Fruit fly (Drosophila melanogaster) whole organism, embryonic: ENCODE measurements around the gene pbl.

Experiments used
- BtbVII ChIP-seq: fragments of 200-800 bp; sonication (Bioruptor generic); optimal IDR thresholded peaks from 3 replicates; lab custom pipeline; 2017; ENCODE audit warnings: missing biosample characterization, mild to moderate bottlenecking, missing genetic modification characterization
- C15 ChIP-seq: fragments of 200-800 bp; sonication (Bioruptor generic); IDR thresholded peaks from 3 replicates; pipeline ENCODE4 v1.3.6; 2022; ENCODE audit warnings: missing biosample characterization, missing genetic modification characterization
- CG10209 ChIP-seq: fragments of 200-800 bp; sonication (Bioruptor generic); optimal IDR thresholded peaks from 3 replicates; lab custom pipeline; 2017; ENCODE audit warnings: missing biosample characterization, mild to moderate bottlenecking, missing genetic modification characterization, missing genetic modification reagents
- CG11560 ChIP-seq: fragments of 200-800 bp; sonication (Bioruptor generic); IDR thresholded peaks from 3 replicates; pipeline ENCODE4 v1.3.6; 2022; ENCODE audit warnings: missing biosample characterization, missing genetic modification characterization
- CG12299 ChIP-seq: fragments of 200-800 bp; sonication (Bioruptor generic); optimal IDR thresholded peaks from 2 replicates; lab custom pipeline; 2018; ENCODE audit warnings: missing biosample characterization, mild to moderate bottlenecking, missing genetic modification characterization
- CG12391 ChIP-seq: fragments of 200-800 bp; sonication (Bioruptor generic); optimal IDR thresholded peaks from 3 replicates; lab custom pipeline; 2018; ENCODE audit warnings: missing biosample characterization, mild to moderate bottlenecking, missing genetic modification characterization, moderate library complexity
- CG12659 ChIP-seq: fragments of 200-800 bp; sonication (Bioruptor generic); optimal IDR thresholded peaks from 3 replicates; lab custom pipeline; 2017; ENCODE audit warnings: mild to moderate bottlenecking, missing biosample characterization, missing genetic modification reagents, missing genetic modification characterization
- CG15479 ChIP-seq: fragments of 200-800 bp; sonication (Bioruptor generic); optimal IDR thresholded peaks from 3 replicates; lab custom pipeline; 2019; ENCODE audit warnings: missing biosample characterization, mild to moderate bottlenecking, missing genetic modification characterization, moderate library complexity
- CG17385 ChIP-seq: fragments of 200-800 bp; sonication (Bioruptor generic); optimal IDR thresholded peaks from 3 replicates; lab custom pipeline; 2018; ENCODE audit warnings: missing biosample characterization, mild to moderate bottlenecking, missing genetic modification characterization
- CG18599 ChIP-seq: fragments of 200-800 bp; sonication (Bioruptor generic); optimal IDR thresholded peaks from 3 replicates; lab custom pipeline; 2017; ENCODE audit warnings: missing biosample characterization, missing genetic modification characterization, mild to moderate bottlenecking, moderate library complexity, missing genetic modification reagents
- CG32532 ChIP-seq: fragments of 200-800 bp; sonication (Bioruptor generic); IDR thresholded peaks from 2 replicates; pipeline ENCODE4 v1.3.6; 2022; ENCODE audit warnings: missing biosample characterization, missing genetic modification characterization
- CG32767 ChIP-seq: fragments of 200-800 bp; sonication (Bioruptor generic); IDR thresholded peaks from 2 replicates; pipeline ENCODE4 v1.3.6; 2022; ENCODE audit warnings: missing biosample characterization, missing genetic modification characterization
- CG33213 ChIP-seq: fragments of 200-800 bp; sonication (Bioruptor generic); optimal IDR thresholded peaks from 3 replicates; lab custom pipeline; 2016; ENCODE audit warnings: missing biosample characterization, missing genetic modification characterization
- CG4282 ChIP-seq: fragments of 200-800 bp; sonication (Bioruptor generic); optimal IDR thresholded peaks from 2 replicates; lab custom pipeline; 2016; ENCODE audit warnings: missing biosample characterization, missing genetic modification characterization
- CG7839 ChIP-seq: fragments of 200-800 bp; sonication (Bioruptor generic); optimal IDR thresholded peaks from 3 replicates; lab custom pipeline; 2018; ENCODE audit warnings: missing biosample characterization, mild to moderate bottlenecking, missing genetic modification characterization, moderate library complexity
- CG8388 ChIP-seq: fragments of 200-800 bp; sonication (Bioruptor generic); optimal IDR thresholded peaks from 2 replicates; lab custom pipeline; 2019; ENCODE audit warnings: missing biosample characterization, mild to moderate bottlenecking, missing genetic modification characterization, moderate library complexity
- CG9215 ChIP-seq: fragments of 200-800 bp; sonication (Bioruptor generic); IDR thresholded peaks from 2 replicates; pipeline ENCODE4 v1.3.6; 2022; ENCODE audit warnings: missing biosample characterization, missing genetic modification characterization
- CG9817 ChIP-seq: fragments of 200-800 bp; sonication (Bioruptor generic); optimal IDR thresholded peaks from 2 replicates; lab custom pipeline; 2018; ENCODE audit warnings: missing biosample characterization, mild to moderate bottlenecking, missing genetic modification characterization, moderate library complexity
- CoRest ChIP-seq: fragments of 200-800 bp; sonication (Bioruptor generic); optimal IDR thresholded peaks from 3 replicates; lab custom pipeline; 2018; ENCODE audit warnings: missing biosample characterization, mild to moderate bottlenecking, missing genetic modification characterization, moderate library complexity
- Dref ChIP-seq: fragments of 200-800 bp; sonication (Bioruptor generic); IDR thresholded peaks from 2 replicates; pipeline ENCODE4 v1.3.6; 2022; ENCODE audit warnings: missing biosample characterization, missing genetic modification characterization
- E2f2 ChIP-seq: fragments of 200-800 bp; sonication (Bioruptor generic); IDR thresholded peaks from 2 replicates; pipeline ENCODE4 v1.3.6; 2022; ENCODE audit warnings: missing biosample characterization, missing genetic modification characterization
- Med ChIP-seq: fragments of 200-800 bp; sonication (Bioruptor generic); peaks from one replicate; lab custom pipeline; 2016; ENCODE audit warnings: missing biosample characterization, missing genetic modification characterization, mild to moderate bottlenecking, inconsistent platforms, moderate library complexity
- NFAT ChIP-seq: fragments of 200-800 bp; sonication (Bioruptor generic); IDR thresholded peaks from 2 replicates; pipeline ENCODE4 v1.3.6; 2022; ENCODE audit warnings: missing biosample characterization, missing genetic modification characterization
- NfI ChIP-seq: fragments of 200-800 bp; sonication (Bioruptor generic); optimal IDR thresholded peaks from 3 replicates; lab custom pipeline; 2018; ENCODE audit warnings: missing biosample characterization, mild to moderate bottlenecking, missing genetic modification characterization, moderate library complexity
- PHDP ChIP-seq: fragments of 200-800 bp; sonication (Bioruptor generic); optimal IDR thresholded peaks from 3 replicates; lab custom pipeline; 2018; ENCODE audit warnings: missing biosample characterization, mild to moderate bottlenecking, missing genetic modification characterization, moderate library complexity
- ap ChIP-seq: fragments of 200-800 bp; sonication (Bioruptor generic); IDR thresholded peaks from 2 replicates; pipeline ENCODE4 v1.3.6; 2022; ENCODE audit warnings: missing biosample characterization, missing genetic modification characterization
- ci ChIP-seq: fragments of 200-800 bp; sonication (Bioruptor generic); IDR thresholded peaks from 3 replicates; pipeline ENCODE4 v1.3.6; 2022; ENCODE audit warnings: missing biosample characterization, missing genetic modification characterization
- dmrt99B ChIP-seq: fragments of 200-800 bp; sonication (Bioruptor generic); optimal IDR thresholded peaks from 2 replicates; lab custom pipeline; 2018; ENCODE audit warnings: missing biosample characterization, mild to moderate bottlenecking, missing genetic modification characterization, moderate library complexity
- dpn ChIP-seq, 2 experiments: fragments of 200-800 bp; sonication (Bioruptor generic); optimal IDR thresholded peaks; 3 replicates each; lab custom pipeline; 2016; ENCODE audit warnings: missing biosample characterization in 2 of 2, missing genetic modification characterization in 2 of 2
- dysf ChIP-seq: fragments of 200-800 bp; sonication (Bioruptor generic); IDR thresholded peaks from 3 replicates; pipeline ENCODE4 v1.3.6; 2022; ENCODE audit warnings: missing biosample characterization, missing genetic modification characterization
- gem ChIP-seq: fragments of 200-800 bp; sonication (Bioruptor generic); optimal IDR thresholded peaks from 2 replicates; lab custom pipeline; 2019; ENCODE audit warnings: missing biosample characterization, mild to moderate bottlenecking, missing genetic modification characterization, moderate library complexity
- hkb ChIP-seq, 2 experiments: fragments of 200-800 bp in 1 of 2; fragments of >200 bp in 1 of 2; sonication (Bioruptor generic) in 1 of 2; IDR thresholded peaks in 1 of 2; optimal IDR thresholded peaks in 1 of 2; 2 replicates each; pipeline versions ENCODE4 v1.3.6 to Lab custom; 2017 to 2022; ENCODE audit warnings: missing biosample characterization in 1 of 2, missing genetic modification characterization in 1 of 2
- hth ChIP-seq: fragments of >200 bp; optimal IDR thresholded peaks from 2 replicates; lab custom pipeline; 2017; ENCODE audit warnings: inconsistent platforms
- lmd ChIP-seq: fragments of 200-800 bp; sonication (Bioruptor generic); IDR thresholded peaks from 2 replicates; pipeline ENCODE4 v1.3.6; 2022; ENCODE audit warnings: missing biosample characterization, missing genetic modification characterization
- nmo ChIP-seq: fragments of 200-800 bp; sonication (Bioruptor generic); optimal IDR thresholded peaks from 2 replicates; lab custom pipeline; 2018; ENCODE audit warnings: missing biosample characterization, mild to moderate bottlenecking, missing genetic modification characterization, moderate library complexity
- pan ChIP-seq, 4 experiments: fragments of >200 bp in 3 of 4; fragments of 200-800 bp in 1 of 4; sonication (Bioruptor generic) in 1 of 4; optimal IDR thresholded peaks in 3 of 4; IDR thresholded peaks in 1 of 4; 2 replicates each; pipeline versions ENCODE4 v1.3.6 to Lab custom; 2017 to 2022; ENCODE audit warnings: missing biosample characterization in 2 of 4, missing genetic modification characterization in 2 of 4, mixed read lengths in 1 of 4
- phol ChIP-seq: fragments of 200-800 bp; sonication (Bioruptor generic); optimal IDR thresholded peaks from 3 replicates; lab custom pipeline; 2018; ENCODE audit warnings: missing biosample characterization, mild to moderate bottlenecking, missing genetic modification characterization, moderate library complexity
- pros ChIP-seq: fragments of 200-800 bp; sonication (Bioruptor generic); optimal IDR thresholded peaks from 3 replicates; lab custom pipeline; 2019; ENCODE audit warnings: missing biosample characterization, mild to moderate bottlenecking, missing genetic modification characterization, moderate library complexity
- ranshi ChIP-seq: fragments of 200-800 bp; sonication (Bioruptor generic); IDR thresholded peaks from 2 replicates; pipeline ENCODE4 v1.3.6; 2022; ENCODE audit warnings: missing biosample characterization, missing genetic modification characterization
- row ChIP-seq: fragments of 200-800 bp; sonication (Bioruptor generic); IDR thresholded peaks from 3 replicates; pipeline ENCODE4 v1.3.6; 2022; ENCODE audit warnings: missing biosample characterization, missing genetic modification characterization
- run ChIP-seq: fragments of 200-800 bp; sonication (Bioruptor generic); optimal IDR thresholded peaks from 3 replicates; lab custom pipeline; 2018; ENCODE audit warnings: missing biosample characterization, mild to moderate bottlenecking, missing genetic modification characterization
- stwl ChIP-seq: fragments of 200-800 bp; sonication (Bioruptor generic); optimal IDR thresholded peaks from 3 replicates; lab custom pipeline; 2018; ENCODE audit warnings: missing biosample characterization, mild to moderate bottlenecking, missing genetic modification characterization, moderate library complexity
- sug ChIP-seq: fragments of 200-800 bp; optimal IDR thresholded peaks from 2 replicates; lab custom pipeline; 2019; ENCODE audit warnings: missing biosample characterization, mild to moderate bottlenecking, missing genetic modification characterization, moderate library complexity
- tll ChIP-seq, 2 experiments: fragments of 200-800 bp in 1 of 2; fragments of >200 bp in 1 of 2; sonication (Bioruptor generic) in 1 of 2; optimal IDR thresholded peaks; 2 replicates each; lab custom pipeline; 2017 to 2019; ENCODE audit warnings: missing biosample characterization in 2 of 2, missing genetic modification characterization in 2 of 2, mild to moderate bottlenecking in 1 of 2, moderate library complexity in 1 of 2
- tna ChIP-seq: fragments of 200-800 bp; sonication (Bioruptor generic); IDR thresholded peaks from 2 replicates; pipeline ENCODE4 v1.3.6; 2022; ENCODE audit warnings: missing biosample characterization, missing genetic modification characterization; ENCODE audit not compliant: partially characterized antibody
- tx ChIP-seq: fragments of 200-800 bp; sonication (Bioruptor generic); optimal IDR thresholded peaks from 2 replicates; lab custom pipeline; 2016; ENCODE audit warnings: missing biosample characterization, missing genetic modification characterization
- zen ChIP-seq: fragments of 200-800 bp; sonication (Bioruptor generic); optimal IDR thresholded peaks from 3 replicates; lab custom pipeline; 2018; ENCODE audit warnings: missing biosample characterization, mild to moderate bottlenecking, missing genetic modification characterization, moderate library complexity

pbl gene

DNA sequence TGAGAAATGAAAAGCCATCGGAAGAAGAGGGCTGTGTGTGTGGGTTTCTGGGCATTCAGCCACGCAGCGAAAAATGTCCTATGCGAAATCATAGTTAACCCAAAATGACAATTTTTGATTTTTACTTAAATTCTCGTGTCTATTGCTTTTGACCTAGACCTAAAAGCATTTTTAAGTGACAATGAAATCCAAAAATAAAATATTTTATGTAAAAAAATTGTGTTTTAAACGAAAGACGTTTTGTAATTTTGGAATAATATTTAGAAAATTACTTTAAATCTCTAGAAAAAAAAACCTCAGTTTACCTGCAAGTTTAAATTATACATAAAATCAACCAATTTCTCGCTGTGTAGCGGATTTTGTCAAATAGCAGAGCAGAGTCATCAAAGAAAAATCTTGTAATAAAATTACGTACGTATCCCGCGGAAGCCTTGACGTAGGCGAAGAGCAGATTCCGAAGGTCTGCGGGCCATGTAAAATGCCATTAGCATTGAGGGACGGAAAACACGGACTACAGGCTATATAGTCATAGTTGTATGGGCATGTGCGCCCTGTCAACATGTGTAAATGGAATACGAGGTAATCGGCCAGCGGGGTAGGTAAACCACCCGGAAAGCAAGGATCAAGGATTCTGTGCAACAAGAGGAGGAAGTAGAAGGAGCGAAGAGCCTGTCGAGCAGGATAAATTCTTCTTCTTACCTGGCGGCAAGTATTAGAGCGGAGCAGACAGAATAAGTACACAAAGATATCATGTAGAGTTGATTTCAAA lies 1.9 kb downstream of the pbl start:
- TF ChIP-seq tx (GFP tag; lab: Kevin White, UChicago) = no peak
- TF ChIP-seq nmo (GFP tag; lab: Kevin White, UChicago) = peak; percentile 8
- TF ChIP-seq ap (GFP tag; lab: Robert Waterston, UW) = no peak
- TF ChIP-seq C15 (GFP tag; lab: Robert Waterston, UW) = 0 out of 3 replicates have a peak, but pooled peaks have one; percentile 15
- TF ChIP-seq BtbVII = peak; percentile 30
- no peak for TF ChIP-seq run (tag; lab: Kevin White, UChicago)
- peak; percentile 53 for TF ChIP-seq CG17385 (GFP tag; lab: Kevin White, UChicago)
- TF ChIP-seq E2f2 (GFP tag; lab: Robert Waterston, UW) = peak; percentile 19; the same call in 1 of the 2 replicates
- no peak for TF ChIP-seq CG8388 (GFP tag; lab: Kevin White, UChicago)
- TF ChIP-seq CG15479 = peak; percentile 48
- TF ChIP-seq CG12659 (GFP tag; lab: Kevin White, UChicago) = peak; percentile 38
- no peak for TF ChIP-seq stwl (tag; lab: Kevin White, UChicago)
- peak; percentile 70; the same call in 1 of the 3 replicates for TF ChIP-seq dysf (GFP tag; lab: Robert Waterston, UW)
- no peak for TF ChIP-seq CG32767 (GFP tag; lab: Robert Waterston, UW)
- TF ChIP-seq sug (tag; lab: Kevin White, UChicago) = no peak
- peak; percentile 32 for TF ChIP-seq CoRest
- TF ChIP-seq dpn (GFP tag; optimal IDR thresholded peaks at IDR 0.05; lab: Kevin White, UChicago) = peak in 1 of 2 experiments; percentile 7
- peak in 1 of 2 experiments; percentile 76 for TF ChIP-seq tll (GFP tag; optimal IDR thresholded peaks at IDR 0.05; lab: Kevin White, UChicago)
- TF ChIP-seq CG7839 (tag; lab: Kevin White, UChicago) = peak; percentile 41
- no peak for TF ChIP-seq ci (GFP tag; lab: Robert Waterston, UW)
- peak; percentile 19 for TF ChIP-seq CG9817
- no peak for TF ChIP-seq CG12299
- TF ChIP-seq CG9215 = no peak
- TF ChIP-seq PHDP = peak; percentile 14
- TF ChIP-seq CG33213 (GFP tag; lab: Kevin White, UChicago) = no peak
- 0 out of 2 replicates have a peak, but pooled peaks have one; percentile 17 for TF ChIP-seq NFAT (GFP tag; lab: Robert Waterston, UW)
- peak; percentile 12 for TF ChIP-seq CG10209 (GFP tag; lab: Kevin White, UChicago)
- TF ChIP-seq hth (lab: Kevin White, UChicago) = no peak
- TF ChIP-seq lmd (GFP tag; lab: Robert Waterston, UW) = peak; percentile 35; the same call in 1 of the 2 replicates
- peak; percentile 66 for TF ChIP-seq pros (GFP tag; lab: Kevin White, UChicago)
- peak; percentile 4 for TF ChIP-seq NfI (GFP tag; lab: Kevin White, UChicago)
- TF ChIP-seq Dref (GFP tag; lab: Robert Waterston, UW) = 0 out of 2 replicates have a peak, but pooled peaks have one; percentile 9
- no peak for TF ChIP-seq pan (optimal IDR thresholded peaks at IDR 0.05; lab: Kevin White, UChicago)
- TF ChIP-seq pan (GFP tag; optimal IDR thresholded peaks at IDR 0.05 in 1 of 2, IDR thresholded peaks at IDR 0.05 in 1 of 2) = peak in 1 of 2 experiments; percentile 31
- peak; percentile 65 for TF ChIP-seq CG32532 (GFP tag; lab: Robert Waterston, UW)
- peak; percentile 61 for TF ChIP-seq gem (tag; lab: Kevin White, UChicago)
- TF ChIP-seq CG18599 = peak; percentile 19
- peak; percentile 73 for TF ChIP-seq Med
- TF ChIP-seq CG4282 (GFP tag; lab: Kevin White, UChicago) = no peak
- TF ChIP-seq hkb (optimal IDR thresholded peaks at IDR 0.05; lab: Kevin White, UChicago) = no peak
- TF ChIP-seq hkb (GFP tag; IDR thresholded peaks at IDR 0.05; lab: Robert Waterston, UW) = peak; percentile 45
- TF ChIP-seq row = peak; percentile 52
- TF ChIP-seq phol (tag; lab: Kevin White, UChicago) = peak; percentile 1
- TF ChIP-seq zen (tag; lab: Kevin White, UChicago) = peak; percentile 67
- TF ChIP-seq CG12391 (tag; lab: Kevin White, UChicago) = peak; percentile 6
- no peak for TF ChIP-seq dmrt99B (tag; lab: Kevin White, UChicago)
- no peak for TF ChIP-seq CG11560 (tag; lab: Robert Waterston, UW)
- TF ChIP-seq tna (GFP tag; lab: Robert Waterston, UW) = no peak
- no peak for TF ChIP-seq ranshi (GFP tag; lab: Robert Waterston, UW)
